Worm (Caenorhabditis elegans): ENCODE measurements around the gene C08F8.15.
"Not testable (repeated sequence)": the region's sequence is repeated elsewhere in the genome, so short reads cannot be mapped to it uniquely, and the experiment has no call there.

ce11 chrIV:11202389-11202788, 41.8 kb upstream of the C08F8.15 start, which contains the start of gene R07H5.11:
- not testable (repeated sequence) for TF ChIP-seq snpc-4 (tag; optimal IDR thresholded peaks at IDR 0.05); unc-39 (tag; optimal IDR thresholded peaks at IDR 0.05); lsy-2 (tag; optimal IDR thresholded peaks at IDR 0.05); nhr-12 (tag; optimal IDR thresholded peaks at IDR 0.05); ztf-11 (tag; optimal IDR thresholded peaks at IDR 0.05); unc-62 (GFP tag; optimal IDR thresholded peaks at IDR 0.05); nhr-76 (tag; optimal IDR thresholded peaks at IDR 0.05); mep-1 (tag; optimal IDR thresholded peaks at IDR 0.05); ceh-39 (tag; optimal IDR thresholded peaks at IDR 0.05)
